Worm (Caenorhabditis elegans) whole organism, L4 larva: Measurements from ENCODE around the gene K08H2.4.

ENCODE experiments used
- D1046.2 ChIP-seq: fragments of 200-800 bp; sonication (Bioruptor generic); IDR thresholded peaks from 2 replicates; pipeline ENCODE4 v1.3.6; 2022; ENCODE audit warnings: missing genetic modification characterization, missing compliant biosample characterization
- F10B5.3 ChIP-seq: sonication (generic microtip); optimal IDR thresholded peaks from 2 replicates; lab custom pipeline; 2016; ENCODE audit warnings: mild to moderate bottlenecking, missing genetic modification characterization, missing compliant biosample characterization
- F26F4.8 ChIP-seq: fragments of 200-800 bp; sonication (Bioruptor generic); conservative IDR thresholded peaks from 2 replicates; pipeline ENCODE4 v1.3.6; 2022; ENCODE audit warnings: missing genetic modification characterization, missing compliant biosample characterization
- R02D3.7 ChIP-seq: fragments of 150-350 bp; sonication (generic microtip); optimal IDR thresholded peaks from 3 replicates; lab custom pipeline; 2014; ENCODE audit warnings: missing biosample characterization, missing genetic modification characterization
- T26A8.4 ChIP-seq: fragments of 200-800 bp; sonication (Bioruptor generic); IDR thresholded peaks from 2 replicates; pipeline ENCODE4 v1.3.6; 2022; ENCODE audit warnings: missing genetic modification characterization, missing compliant biosample characterization
- Y105C5A.15 ChIP-seq: fragments of 200-800 bp; sonication (Bioruptor generic); IDR thresholded peaks from 2 replicates; pipeline ENCODE4 v1.3.6; 2022; ENCODE audit warnings: missing genetic modification characterization, missing compliant biosample characterization
- aly-2 ChIP-seq: sonication (generic microtip); optimal IDR thresholded peaks from 2 replicates; lab custom pipeline; 2018; ENCODE audit warnings: missing biosample characterization, missing genetic modification characterization
- ama-1 ChIP-seq: fragments of 150-350 bp; optimal IDR thresholded peaks from 2 replicates; lab custom pipeline; 2014; ENCODE audit warnings: inconsistent platforms, mixed read lengths
- attf-4 ChIP-seq: sonication (generic microtip); optimal IDR thresholded peaks from 3 replicates; lab custom pipeline; 2017; ENCODE audit warnings: missing biosample characterization, missing genetic modification characterization
- ceh-62 ChIP-seq: sonication (generic microtip); optimal IDR thresholded peaks from 2 replicates; lab custom pipeline; 2017; ENCODE audit warnings: missing biosample characterization, missing genetic modification characterization
- cey-2 ChIP-seq: sonication (generic microtip); optimal IDR thresholded peaks from 3 replicates; lab custom pipeline; 2017; ENCODE audit warnings: missing genetic modification characterization, mild to moderate bottlenecking, missing compliant biosample characterization, antibody characterized with exemption, borderline replicate concordance; ENCODE audit not compliant: insufficient read depth
- ctbp-1 ChIP-seq: fragments of 200-800 bp; sonication (Bioruptor generic); IDR thresholded peaks from 2 replicates; pipeline ENCODE4 v1.3.6; 2022; ENCODE audit warnings: missing genetic modification reagents, missing genetic modification characterization, missing compliant biosample characterization
- daf-12 ChIP-seq: fragments of 150-350 bp; optimal IDR thresholded peaks from 2 replicates; lab custom pipeline; 2014; ENCODE audit warnings: missing biosample characterization, missing genetic modification reagents, missing genetic modification characterization
- daf-16 ChIP-seq, 3 experiments: sonication (generic microtip); optimal IDR thresholded peaks; 2 replicates each; lab custom pipeline; 2016 to 2017; ENCODE audit warnings: missing genetic modification characterization in 3 of 3, missing genetic modification reagents in 3 of 3, mild to moderate bottlenecking in 2 of 3, missing compliant biosample characterization in 2 of 3, missing biosample characterization in 1 of 3, moderate library complexity in 1 of 3
- dmd-6 ChIP-seq: fragments of 200-800 bp; sonication (Bioruptor generic); IDR thresholded peaks from 2 replicates; pipeline ENCODE4 v1.3.6; 2022; ENCODE audit warnings: missing genetic modification reagents, missing genetic modification characterization, missing compliant biosample characterization
- dmd-9 ChIP-seq: fragments of 200-800 bp; sonication (Bioruptor generic); IDR thresholded peaks from 2 replicates; pipeline ENCODE4 v1.3.6; 2022; ENCODE audit warnings: missing genetic modification reagents, missing genetic modification characterization, missing compliant biosample characterization
- dve-1 ChIP-seq: sonication (generic microtip); optimal IDR thresholded peaks from 2 replicates; lab custom pipeline; 2017; ENCODE audit warnings: antibody characterized with exemption, mild to moderate bottlenecking, missing genetic modification characterization, missing compliant biosample characterization; ENCODE audit not compliant: insufficient read depth
- egl-27 ChIP-seq: sonication (generic microtip); optimal IDR thresholded peaks from 3 replicates; lab custom pipeline; 2017; ENCODE audit warnings: missing biosample characterization, missing genetic modification reagents, missing genetic modification characterization
- egl-43 ChIP-seq: fragments of 200-800 bp; sonication (Bioruptor generic); IDR thresholded peaks from 2 replicates; pipeline ENCODE4 v1.3.6; 2022; ENCODE audit warnings: missing genetic modification reagents, missing genetic modification characterization, missing compliant biosample characterization
- hlh-30 ChIP-seq: sonication (generic microtip); optimal IDR thresholded peaks from 2 replicates; lab custom pipeline; 2017; ENCODE audit warnings: antibody characterized with exemption, mild to moderate bottlenecking, missing genetic modification characterization, missing compliant biosample characterization; ENCODE audit not compliant: insufficient read depth
- jun-1 ChIP-seq: fragments of 150-350 bp; optimal IDR thresholded peaks from 2 replicates; lab custom pipeline; 2014; ENCODE audit warnings: missing biosample characterization, missing genetic modification reagents, missing genetic modification characterization
- lim-7 ChIP-seq: fragments of 200-800 bp; sonication (Bioruptor generic); IDR thresholded peaks from 2 replicates; pipeline ENCODE4 v1.3.6; 2022; ENCODE audit warnings: missing genetic modification characterization, missing compliant biosample characterization
- lin-15B ChIP-seq: fragments of 150-350 bp; sonication (generic microtip); optimal IDR thresholded peaks from 3 replicates; lab custom pipeline; 2014; ENCODE audit warnings: missing biosample characterization, missing genetic modification characterization
- lin-38 ChIP-seq: fragments of 200-800 bp; sonication (Bioruptor generic); IDR thresholded peaks from 2 replicates; pipeline ENCODE4 v1.3.6; 2022; ENCODE audit warnings: missing genetic modification reagents, missing genetic modification characterization, missing compliant biosample characterization
- madf-9 ChIP-seq: fragments of 200-800 bp; sonication (Bioruptor generic); conservative IDR thresholded peaks from 2 replicates; pipeline ENCODE4 v1.3.6; 2022; ENCODE audit warnings: missing genetic modification reagents, missing genetic modification characterization, missing compliant biosample characterization
- nhr-111 ChIP-seq: fragments of 200-800 bp; sonication (Bioruptor generic); optimal IDR thresholded peaks from 2 replicates; lab custom pipeline; 2018; ENCODE audit warnings: mild to moderate bottlenecking, missing genetic modification characterization, missing compliant biosample characterization
- nhr-25 ChIP-seq: sonication (generic microtip); optimal IDR thresholded peaks from 2 replicates; lab custom pipeline; 2017; ENCODE audit warnings: missing genetic modification characterization, mild to moderate bottlenecking, missing compliant biosample characterization, antibody characterized with exemption, moderate library complexity, borderline replicate concordance; ENCODE audit not compliant: insufficient read depth
- nhr-28 ChIP-seq: fragments of 150-350 bp; optimal IDR thresholded peaks from 2 replicates; lab custom pipeline; 2014; ENCODE audit warnings: missing biosample characterization, missing genetic modification characterization
- nhr-41 ChIP-seq: fragments of 200-800 bp; sonication (Bioruptor generic); IDR thresholded peaks from 2 replicates; pipeline ENCODE4 v1.3.6; 2022; ENCODE audit warnings: missing genetic modification reagents, missing genetic modification characterization, missing compliant biosample characterization
- nhr-42 ChIP-seq: fragments of 200-800 bp; sonication (Bioruptor generic); IDR thresholded peaks from 2 replicates; pipeline ENCODE4 v1.3.6; 2022; ENCODE audit warnings: missing genetic modification characterization, missing compliant biosample characterization
- nhr-6 ChIP-seq: fragments of 150-350 bp; optimal IDR thresholded peaks from 2 replicates; lab custom pipeline; 2014; ENCODE audit warnings: missing biosample characterization, missing genetic modification characterization
- nhr-77 ChIP-seq: fragments of 150-350 bp; optimal IDR thresholded peaks from 2 replicates; lab custom pipeline; 2014; ENCODE audit warnings: missing biosample characterization, missing genetic modification characterization
- php-3 ChIP-seq: fragments of 200-800 bp; sonication (Bioruptor generic); IDR thresholded peaks from 2 replicates; pipeline ENCODE4 v1.3.6; 2022; ENCODE audit warnings: missing genetic modification reagents, missing genetic modification characterization, missing compliant biosample characterization
- pqm-1 ChIP-seq: sonication (generic microtip); optimal IDR thresholded peaks from 2 replicates; lab custom pipeline; 2017; ENCODE audit warnings: missing biosample characterization, missing genetic modification characterization
- sdz-12 ChIP-seq: fragments of 200-800 bp; sonication (Bioruptor generic); optimal IDR thresholded peaks from 2 replicates; lab custom pipeline; 2018; ENCODE audit warnings: mild to moderate bottlenecking, missing genetic modification characterization, missing compliant biosample characterization
- snpc-4 ChIP-seq: fragments of 150-350 bp; optimal IDR thresholded peaks from 2 replicates; lab custom pipeline; 2014; ENCODE audit warnings: missing biosample characterization, missing genetic modification characterization
- unc-130 ChIP-seq: sonication (generic microtip); optimal IDR thresholded peaks from 2 replicates; lab custom pipeline; 2016; ENCODE audit warnings: missing genetic modification reagents, missing genetic modification characterization, missing compliant biosample characterization
- unc-39 ChIP-seq: sonication (generic microtip); optimal IDR thresholded peaks from 2 replicates; lab custom pipeline; 2017; ENCODE audit warnings: missing biosample characterization, missing genetic modification characterization
- unc-62 ChIP-seq, 3 experiments: fragments of 150-350 bp in 1 of 3; sonication (generic microtip); optimal IDR thresholded peaks in 2 of 3; peaks in 1 of 3; 1 replicate in 1 of 3; 2 replicates in 2 of 3; lab custom pipeline; 2014 to 2017; ENCODE audit warnings: missing biosample characterization in 3 of 3, missing genetic modification characterization in 3 of 3, missing genetic modification reagents in 3 of 3, missing genotype in 1 of 3
- zfp-2 ChIP-seq: sonication (generic microtip); optimal IDR thresholded peaks from 2 replicates; lab custom pipeline; 2016; ENCODE audit warnings: mild to moderate bottlenecking, missing genetic modification characterization, missing compliant biosample characterization
- zfp-3 ChIP-seq: fragments of 200-800 bp; sonication (Bioruptor generic); conservative IDR thresholded peaks from 2 replicates; pipeline ENCODE4 v1.3.6; 2022; ENCODE audit warnings: missing genetic modification reagents, missing genetic modification characterization, missing compliant biosample characterization
- zip-2 ChIP-seq: fragments of 150-350 bp; optimal IDR thresholded peaks from 2 replicates; lab custom pipeline; 2014; ENCODE audit warnings: missing biosample characterization, missing genetic modification characterization
- ztf-11 ChIP-seq: fragments of 150-350 bp; optimal IDR thresholded peaks from 2 replicates; lab custom pipeline; 2014; ENCODE audit warnings: missing biosample characterization, missing genetic modification characterization

The K08H2.4 gene

ce11 chrX:13269586-13269985 is 31.3 kb downstream of the K08H2.4 start, which contains the start of gene cyp-14A2:
Gene cyp-14A2, minus strand, starts transcription at chrX:13269686.
- TF ChIP-seq nhr-6 (tag; lab: Kevin White, UChicago): no peak
- TF ChIP-seq dmd-6 (GFP tag; lab: Robert Waterston, UW): peak; percentile 42

- TF ChIP-seq jun-1 (tag; lab: Kevin White, UChicago) (no peak), sdz-12 (no peak), R02D3.7 (tag; lab: Kevin White, UChicago) (no peak), daf-12 (tag; lab: Kevin White, UChicago) (no peak), T26A8.4 (no peak), nhr-28 (tag; lab: Kevin White, UChicago) (no peak), Y105C5A.15 (GFP tag; lab: Robert Waterston, UW) (no peak), nhr-77 (tag; lab: Kevin White, UChicago) (no peak), unc-62 (GFP tag; optimal IDR thresholded peaks at IDR 0.05 in 1 of 2; lab: Kevin White, UChicago) (no peak), unc-62 (tag; optimal IDR thresholded peaks at IDR 0.05; lab: Kevin White, UChicago) (no peak), ceh-62 (tag; lab: Kevin White, UChicago) (no peak), daf-16 (GFP tag; optimal IDR thresholded peaks at IDR 0.05; lab: Kevin White, UChicago) (no peak), daf-16 (tag; optimal IDR thresholded peaks at IDR 0.05; lab: Kevin White, UChicago) (no peak), egl-43 (no peak), ama-1 (lab: Kevin White, UChicago) (no peak), unc-130 (GFP tag; lab: Kevin White, UChicago) (no peak), lim-7 (GFP tag; lab: Robert Waterston, UW) (no peak)
These were observed 35.8 kb downstream of the K08H2.4 start, which contains the start of gene cyp-14A3 for ce11 chrX:13274102-13274501. Gene cyp-14A3, minus strand, starts transcription at chrX:13274202.

- TF ChIP-seq daf-12 (tag; lab: Kevin White, UChicago) (no peak), R02D3.7 (tag; lab: Kevin White, UChicago) (no peak), dve-1 (tag; lab: Kevin White, UChicago) (no peak), nhr-41 (no peak), unc-130 (GFP tag; lab: Kevin White, UChicago) (no peak), nhr-25 (tag; lab: Kevin White, UChicago) (no peak), zfp-2 (tag; lab: Kevin White, UChicago) (no peak), F10B5.3 (tag; lab: Kevin White, UChicago) (no peak), ztf-11 (tag; lab: Kevin White, UChicago) (no peak), ctbp-1 (GFP tag; lab: Robert Waterston, UW) (no peak), zfp-3 (no peak), F26F4.8 (GFP tag; lab: Robert Waterston, UW) (no peak), snpc-4 (tag; lab: Kevin White, UChicago) (no peak), pqm-1 (tag; lab: Kevin White, UChicago) (no peak), hlh-30 (tag; lab: Kevin White, UChicago) (no peak), unc-39 (no peak), egl-43 (no peak), nhr-111 (no peak), sdz-12 (no peak), zip-2 (tag; lab: Kevin White, UChicago) (no peak)
These were observed 40.6 kb downstream of the K08H2.4 start, which contains the start of gene phf-33 for ce11 chrX:13278876-13279275. Gene phf-33, minus strand, starts transcription at chrX:13278976.

ce11 chrX:13283462-13283861 is 45.2 kb downstream of the K08H2.4 start:
- TF ChIP-seq aly-2 (tag; lab: Kevin White, UChicago): no peak
- no peak for TF ChIP-seq unc-39
- no peak for TF ChIP-seq Y105C5A.15 (GFP tag; lab: Robert Waterston, UW)
- TF ChIP-seq egl-27 (tag; lab: Kevin White, UChicago): no peak
- TF ChIP-seq madf-9 (GFP tag; lab: Robert Waterston, UW): 0 out of 2 replicates have a peak, but pooled peaks have one; percentile 44
- no peak for TF ChIP-seq lin-38 (GFP tag; lab: Robert Waterston, UW)
- no peak for TF ChIP-seq unc-62 (GFP tag; optimal IDR thresholded peaks at IDR 0.05 in 1 of 2; lab: Kevin White, UChicago)
- no peak for TF ChIP-seq unc-62 (tag; optimal IDR thresholded peaks at IDR 0.05; lab: Kevin White, UChicago)
- TF ChIP-seq cey-2 (tag; lab: Kevin White, UChicago): no peak
- TF ChIP-seq D1046.2 (GFP tag; lab: Robert Waterston, UW): no peak; the same call in 1 of the 2 replicates
- TF ChIP-seq daf-16 (GFP tag; optimal IDR thresholded peaks at IDR 0.05; lab: Kevin White, UChicago): peak; percentile 27 to 82
- peak; percentile 83 for TF ChIP-seq daf-16 (tag; optimal IDR thresholded peaks at IDR 0.05; lab: Kevin White, UChicago)
- TF ChIP-seq php-3 (GFP tag; lab: Robert Waterston, UW): no peak
- no peak for TF ChIP-seq nhr-28 (tag; lab: Kevin White, UChicago)
- no peak for TF ChIP-seq pqm-1 (tag; lab: Kevin White, UChicago)
- TF ChIP-seq nhr-42 (GFP tag; lab: Robert Waterston, UW): no peak
- no peak for TF ChIP-seq dmd-9 (GFP tag; lab: Robert Waterston, UW)
- TF ChIP-seq lin-15B (tag; lab: Kevin White, UChicago): no peak
- no peak for TF ChIP-seq nhr-77 (tag; lab: Kevin White, UChicago)
- TF ChIP-seq hlh-30 (tag; lab: Kevin White, UChicago): no peak
- TF ChIP-seq attf-4: no peak
- no peak for TF ChIP-seq zfp-2 (tag; lab: Kevin White, UChicago)
